Worm (Caenorhabditis elegans) whole organism, early embryonic: ENCODE data around the gene col-166.
A peak's percentile ranks its signal among the peaks of the same experiment; 100 is the strongest.

Experiments
- B0310.2 ChIP-seq: sonication (generic microtip); optimal IDR thresholded peaks from 2 replicates; lab custom pipeline; 2016; ENCODE audit warnings: mild to moderate bottlenecking, missing genetic modification characterization, missing compliant biosample characterization
- aly-1 ChIP-seq: sonication (generic microtip); optimal IDR thresholded peaks from 2 replicates; lab custom pipeline; 2016; ENCODE audit warnings: missing genetic modification characterization, missing compliant biosample characterization
- ama-1 ChIP-seq: fragments of 150-350 bp; optimal IDR thresholded peaks from 2 replicates; lab custom pipeline; 2014
- ets-7 ChIP-seq: sonication (generic microtip); optimal IDR thresholded peaks from 2 replicates; lab custom pipeline; 2016; ENCODE audit warnings: missing genotype, missing genetic modification characterization, missing compliant biosample characterization
- hmg-4 ChIP-seq: fragments of 200-800 bp; sonication (Bioruptor generic); optimal IDR thresholded peaks from 2 replicates; lab custom pipeline; 2018; ENCODE audit warnings: mild to moderate bottlenecking, missing genetic modification characterization, missing compliant biosample characterization
- scrt-1 ChIP-seq: fragments of 200-800 bp; sonication (Bioruptor generic); IDR thresholded peaks from 2 replicates; pipeline ENCODE4 v1.3.6; 2022; ENCODE audit warnings: missing genetic modification characterization, missing compliant biosample characterization
- sea-1 ChIP-seq: fragments of 200-800 bp; sonication (Bioruptor generic); conservative IDR thresholded peaks from 2 replicates; pipeline ENCODE4 v1.3.6; 2022; ENCODE audit warnings: missing genetic modification characterization, missing compliant biosample characterization
- tbx-37 ChIP-seq: fragments of 200-800 bp; sonication (Bioruptor generic); conservative IDR thresholded peaks from 2 replicates; pipeline ENCODE4 v1.3.6; 2022; ENCODE audit warnings: missing genetic modification reagents, missing genetic modification characterization, missing compliant biosample characterization

ce11 chrX:6292143-6292542, 12.3 kb downstream of the col-166 start:
- peak; percentile 98 for TF ChIP-seq sea-1 (GFP tag; lab: Robert Waterston, UW)
- peak; percentile 98 for TF ChIP-seq hmg-4 (GFP tag; lab: Kevin White, UChicago)
- peak; percentile 88 for TF ChIP-seq ets-7
- TF ChIP-seq ama-1 (lab: Kevin White, UChicago), result no peak
- TF ChIP-seq tbx-37 (GFP tag; lab: Robert Waterston, UW), result peak; percentile 99
- peak; percentile 97 for TF ChIP-seq scrt-1
- TF ChIP-seq aly-1 (tag; lab: Kevin White, UChicago), result peak; percentile 92
- peak; percentile 86 for TF ChIP-seq B0310.2 (tag; lab: Kevin White, UChicago)
